Fruit fly (Drosophila melanogaster): Measurements from ENCODE around the gene mEFG1.
A peak's percentile ranks its signal among the peaks of the same experiment; 100 is the strongest.

The mEFG1 gene

dm6 chr2L:7204172-7204482 is 18.8 kb downstream of the mEFG1 start, which contains the start of gene CG4502 (continued):
- TF ChIP-seq eg (GFP tag; IDR thresholded peaks at IDR 0.05) (0 out of 3 replicates have a peak, but pooled peaks have one; percentile 20), dsx (GFP tag; optimal IDR thresholded peaks at IDR 0.05; ENCODE audit: poor library complexity, severe bottlenecking) (peak; percentile 15), CG7368 (GFP tag; optimal IDR thresholded peaks at IDR 0.05) (no peak), fd59A (GFP tag; optimal IDR thresholded peaks at IDR 0.05) (no peak), Blimp-1 (GFP tag; optimal IDR thresholded peaks at IDR 0.05) (no peak), Smox (GFP tag; optimal IDR thresholded peaks at IDR 0.05) (no peak), OdsH (GFP tag; optimal IDR thresholded peaks at IDR 0.05) (no peak), fd85E (GFP tag; optimal IDR thresholded peaks at IDR 0.05) (no peak), CG31627 (GFP tag; optimal IDR thresholded peaks at IDR 0.05) (peak; percentile 17), esn (GFP tag; optimal IDR thresholded peaks at IDR 0.05) (peak; percentile 38), Ets21C (GFP tag; optimal IDR thresholded peaks at IDR 0.05) (no peak), CG8119 (GFP tag; IDR thresholded peaks at IDR 0.05) (no peak; the same call in 2 of the 3 replicates), lz (GFP tag; optimal IDR thresholded peaks at IDR 0.05) (peak; percentile 28), pdm3 (GFP tag; optimal IDR thresholded peaks at IDR 0.05) (no peak), CG10631 (GFP tag; optimal IDR thresholded peaks at IDR 0.05) (no peak), net (GFP tag; optimal IDR thresholded peaks at IDR 0.05) (no peak), CG11762 (GFP tag; optimal IDR thresholded peaks at IDR 0.05; ENCODE audit: insufficient read depth) (no peak), salr (GFP tag; optimal IDR thresholded peaks at IDR 0.05) (no peak), Sox15 (GFP tag; optimal IDR thresholded peaks at IDR 0.05) (no peak), CG10669 (GFP tag; optimal IDR thresholded peaks at IDR 0.05) (no peak), dac (GFP tag; optimal IDR thresholded peaks at IDR 0.05) (no peak), Gug (GFP tag; IDR thresholded peaks at IDR 0.05) (no peak), CG6276 (GFP tag; optimal IDR thresholded peaks at IDR 0.05) (no peak), CG3919 (GFP tag; optimal IDR thresholded peaks at IDR 0.05) (peak; percentile 13)

- TF ChIP-seq ss (GFP tag; optimal IDR thresholded peaks at IDR 0.05) (peak; percentile 44 to 49), Hr38 (GFP tag; optimal IDR thresholded peaks at IDR 0.05) (no peak), Smox (GFP tag; optimal IDR thresholded peaks at IDR 0.05) (no peak), CG34406 (GFP tag; optimal IDR thresholded peaks at IDR 0.05) (no peak), CG4318 (GFP tag; optimal IDR thresholded peaks at IDR 0.05) (no peak), Ets21C (GFP tag; optimal IDR thresholded peaks at IDR 0.05) (no peak), CG9139 (GFP tag; optimal IDR thresholded peaks at IDR 0.05) (no peak), Lpt (GFP tag; optimal IDR thresholded peaks at IDR 0.05) (peak; percentile 25), CG6854 (GFP tag; optimal IDR thresholded peaks at IDR 0.05) (peak; percentile 64), CG8119 (GFP tag; IDR thresholded peaks at IDR 0.05) (0 out of 3 replicates have a peak, but pooled peaks have one; percentile 37), cyc (GFP tag; optimal IDR thresholded peaks at IDR 0.05) (no peak), CG15336 (GFP tag; IDR thresholded peaks at IDR 0.05) (peak; percentile 46), eg (GFP tag; IDR thresholded peaks at IDR 0.05) (peak; percentile 5; the same call in 1 of the 3 replicates), esn (GFP tag; optimal IDR thresholded peaks at IDR 0.05) (peak; percentile 11), Met (GFP tag; optimal IDR thresholded peaks at IDR 0.05) (no peak), CG32006 (GFP tag; optimal IDR thresholded peaks at IDR 0.05) (peak; percentile 36), CG10631 (GFP tag; optimal IDR thresholded peaks at IDR 0.05) (peak; percentile 2), CG11762 (GFP tag; optimal IDR thresholded peaks at IDR 0.05; ENCODE audit: insufficient read depth) (no peak), CG16779 (tag; optimal IDR thresholded peaks at IDR 0.05) (peak; percentile 27), fd59A (GFP tag; optimal IDR thresholded peaks at IDR 0.05) (no peak), CG7368 (GFP tag; optimal IDR thresholded peaks at IDR 0.05) (peak; percentile 2), CG6163 (GFP tag; IDR thresholded peaks at IDR 0.05) (peak; percentile 79), Eip78C (GFP tag) (peak; percentile 57), svp (GFP tag) (peak; percentile 91), fkh (GFP tag; optimal IDR thresholded peaks at IDR 0.05) (no peak), CG6276 (GFP tag; optimal IDR thresholded peaks at IDR 0.05) (peak; percentile 39)
Measured at dm6 chr2L:7203411-7204171, 19.3 kb downstream of the mEFG1 start.
